Worm (Caenorhabditis elegans): ENCODE results near the gene Y53G8AM.7.

DNA sequence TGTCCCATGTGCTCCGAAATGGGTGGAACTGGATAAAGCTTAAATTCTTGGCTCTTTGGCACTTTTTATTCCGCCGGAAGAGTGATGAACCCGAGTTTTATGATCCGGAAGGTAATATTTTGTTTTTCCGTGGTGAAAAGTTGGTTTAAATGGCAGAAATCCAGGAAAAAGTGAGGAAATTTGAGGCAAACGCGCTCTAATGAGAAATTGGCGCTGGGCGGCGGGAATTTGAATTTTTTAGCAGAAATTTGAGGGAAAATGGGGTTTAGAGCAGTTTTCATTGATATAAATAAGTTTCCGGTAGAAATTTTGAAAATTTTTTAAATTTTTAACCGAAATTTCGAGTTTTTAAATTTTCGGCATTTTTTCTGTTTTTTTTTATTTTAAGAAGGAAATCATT is 45.1 kb upstream of the Y53G8AM.7 start:
- no peak for TF ChIP-seq lin-15B (tag; optimal IDR thresholded peaks at IDR 0.05)
- TF ChIP-seq ztf-4 (tag; optimal IDR thresholded peaks at IDR 0.05): no peak
- no peak for TF ChIP-seq ztf-11 (tag; optimal IDR thresholded peaks at IDR 0.05)
- TF ChIP-seq snpc-4 (tag; optimal IDR thresholded peaks at IDR 0.05): no peak
- no peak for TF ChIP-seq unc-39 (tag; optimal IDR thresholded peaks at IDR 0.05)
- TF ChIP-seq nhr-11 (tag; optimal IDR thresholded peaks at IDR 0.05): no peak
- no peak for TF ChIP-seq unc-62 (GFP tag; optimal IDR thresholded peaks at IDR 0.05)
- TF ChIP-seq lin-39 (tag; optimal IDR thresholded peaks at IDR 0.05): no peak
- no peak for TF ChIP-seq nhr-237 (tag; optimal IDR thresholded peaks at IDR 0.05)
- TF ChIP-seq nhr-77 (tag; optimal IDR thresholded peaks at IDR 0.05): no peak
- no peak for TF ChIP-seq ceh-82 (tag; optimal IDR thresholded peaks at IDR 0.05)
- TF ChIP-seq elt-2 (tag; optimal IDR thresholded peaks at IDR 0.05): no peak
- no peak for TF ChIP-seq nhr-76 (tag; optimal IDR thresholded peaks at IDR 0.05)
